Worm (Caenorhabditis elegans): ENCODE measurements around the gene ZK813.5.

DNA sequence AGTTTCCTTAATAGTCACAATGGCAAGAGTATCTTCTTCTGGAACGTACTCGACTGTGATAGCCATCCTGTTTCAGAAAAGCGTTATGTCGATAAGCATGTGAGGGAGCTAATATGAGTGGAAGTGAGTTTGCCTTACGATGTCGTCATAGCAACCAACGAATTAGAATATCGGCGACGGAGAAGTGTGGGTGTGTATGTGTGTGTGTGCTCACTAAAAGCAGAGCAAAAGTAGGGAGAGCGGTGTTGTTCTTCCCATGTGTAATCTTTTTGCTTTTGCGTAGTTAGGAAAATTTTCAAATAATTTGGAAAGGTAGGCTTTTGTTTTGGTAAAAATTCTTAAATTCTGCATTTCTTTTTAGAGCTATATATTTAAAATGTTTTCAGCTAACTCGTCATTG, at the start of gene ZK813.5:
- TF ChIP-seq flt-1 (GFP tag; IDR thresholded peaks at IDR 0.05) = 0 out of 2 replicates have a peak, but pooled peaks have one; percentile 17
- TF ChIP-seq ztf-29 (GFP tag; IDR thresholded peaks at IDR 0.05) = no peak
- TF ChIP-seq klf-2 (GFP tag; conservative IDR thresholded peaks at IDR 0.05) = no peak
- TF ChIP-seq ztf-23 (GFP tag; IDR thresholded peaks at IDR 0.05) = no peak

Measured in whole organism, midembryonic.